Fruit fly (Drosophila melanogaster) Kc167 (cell line): ENCODE measurements around the gene klar.

ENCODE experiments used
- Myc ChIP-seq: fragments of >200 bp; optimal IDR thresholded peaks from 2 replicates; lab custom pipeline; 2017; ENCODE audit warnings: missing external identifiers
- Sin3A ChIP-seq: fragments of >200 bp; optimal IDR thresholded peaks from 2 replicates; lab custom pipeline; 2018; ENCODE audit warnings: missing external identifiers
- h ChIP-seq: fragments of >200 bp; optimal IDR thresholded peaks from 3 replicates; lab custom pipeline; 2018; ENCODE audit warnings: missing external identifiers
- insv ChIP-seq: fragments of >200 bp; optimal IDR thresholded peaks from 3 replicates; lab custom pipeline; 2018; ENCODE audit warnings: missing external identifiers

dm6 chr3L:559390-560034 lies 19.1 kb upstream of the klar start:
- TF ChIP-seq Sin3A (no peak), insv (lab: Kevin White, UChicago) (no peak), Myc (lab: Kevin White, UChicago) (no peak), h (lab: Kevin White, UChicago) (no peak)
